Fruit fly (Drosophila melanogaster) whole organism, adult: Measurements from ENCODE around the gene gudu.

ENCODE experiments used
- CG11617 ChIP-seq: fragments of 200-800 bp; sonication (Bioruptor generic); optimal IDR thresholded peaks from 2 replicates; lab custom pipeline; 2017; ENCODE audit warnings: mild to moderate bottlenecking, missing biosample characterization, missing genetic modification reagents, missing genetic modification characterization
- CG12768 ChIP-seq: fragments of 200-800 bp; sonication (Bioruptor generic); optimal IDR thresholded peaks from 2 replicates; lab custom pipeline; 2017; ENCODE audit warnings: missing biosample characterization, missing genetic modification characterization, mild to moderate bottlenecking, moderate library complexity, missing genetic modification reagents
- CG14711 ChIP-seq: fragments of 200-800 bp; sonication (Bioruptor generic); optimal IDR thresholded peaks from 2 replicates; lab custom pipeline; 2018; ENCODE audit warnings: missing biosample characterization, mild to moderate bottlenecking, missing genetic modification characterization, moderate library complexity
- CG1620 ChIP-seq: fragments of 200-800 bp; sonication (Bioruptor generic); optimal IDR thresholded peaks from 2 replicates; lab custom pipeline; 2016; ENCODE audit warnings: missing biosample characterization, missing genetic modification characterization
- CG33017 ChIP-seq: fragments of 200-800 bp; sonication (Bioruptor generic); optimal IDR thresholded peaks from 2 replicates; lab custom pipeline; 2018; ENCODE audit warnings: missing biosample characterization, mild to moderate bottlenecking, missing genetic modification characterization, moderate library complexity
- CG5204 ChIP-seq: fragments of 200-800 bp; sonication (Bioruptor generic); optimal IDR thresholded peaks from 2 replicates; lab custom pipeline; 2016; ENCODE audit warnings: missing biosample characterization, missing genetic modification characterization
- CG7045 ChIP-seq: fragments of 200-800 bp; sonication (Bioruptor generic); optimal IDR thresholded peaks from 2 replicates; lab custom pipeline; 2017; ENCODE audit warnings: missing biosample characterization, mild to moderate bottlenecking, missing genetic modification characterization
- CG7101 ChIP-seq: fragments of 200-800 bp; sonication (Bioruptor generic); optimal IDR thresholded peaks from 2 replicates; lab custom pipeline; 2018; ENCODE audit warnings: missing biosample characterization, mild to moderate bottlenecking, missing genetic modification characterization, moderate library complexity
- Clk ChIP-seq: fragments of 200-800 bp; sonication (Bioruptor generic); optimal IDR thresholded peaks from 2 replicates; lab custom pipeline; 2017; ENCODE audit warnings: missing biosample characterization, missing genetic modification characterization
- Crg-1 ChIP-seq: fragments of 200-800 bp; sonication (Bioruptor generic); optimal IDR thresholded peaks from 2 replicates; lab custom pipeline; 2016; ENCODE audit warnings: missing biosample characterization, missing genetic modification characterization
- Hr96 ChIP-seq: fragments of 200-800 bp; sonication (Bioruptor generic); optimal IDR thresholded peaks from 2 replicates; lab custom pipeline; 2016; ENCODE audit warnings: missing biosample characterization, missing genetic modification characterization
- Mnt ChIP-seq: fragments of 200-800 bp; sonication (Bioruptor generic); optimal IDR thresholded peaks from 2 replicates; lab custom pipeline; 2016; ENCODE audit warnings: missing biosample characterization, mild to moderate bottlenecking, missing genetic modification characterization
- bab1 ChIP-seq: fragments of 200-800 bp; sonication (Bioruptor generic); optimal IDR thresholded peaks from 3 replicates; lab custom pipeline; 2019; ENCODE audit warnings: missing biosample characterization, mild to moderate bottlenecking, missing genetic modification characterization, moderate library complexity
- cic ChIP-seq: fragments of 200-800 bp; sonication (Bioruptor generic); optimal IDR thresholded peaks from 2 replicates; lab custom pipeline; 2017; ENCODE audit warnings: missing biosample characterization, mild to moderate bottlenecking, missing genetic modification characterization, moderate library complexity
- cnc ChIP-seq, 2 experiments: fragments of >200 bp; optimal IDR thresholded peaks; 2 replicates each; lab custom pipeline; 2017
- kay ChIP-seq: fragments of 200-800 bp; sonication (Bioruptor generic); peaks from one replicate; lab custom pipeline; 2016; ENCODE audit warnings: missing biosample characterization, missing genetic modification characterization, borderline replicate concordance
- ovo ChIP-seq: fragments of 200-800 bp; sonication (Bioruptor generic); optimal IDR thresholded peaks from 2 replicates; lab custom pipeline; 2016; ENCODE audit warnings: missing biosample characterization, missing genetic modification characterization
- pad ChIP-seq: fragments of 200-800 bp; sonication (Bioruptor generic); optimal IDR thresholded peaks from 3 replicates; lab custom pipeline; 2017; ENCODE audit warnings: missing biosample characterization, missing genetic modification characterization, mild to moderate bottlenecking, moderate library complexity, missing genetic modification reagents
- tj ChIP-seq: fragments of 200-800 bp; sonication (Bioruptor generic); optimal IDR thresholded peaks from 3 replicates; lab custom pipeline; 2017; ENCODE audit warnings: missing biosample characterization, mild to moderate bottlenecking, missing genetic modification characterization, moderate library complexity
- toe ChIP-seq: fragments of 200-800 bp; sonication (Bioruptor generic); optimal IDR thresholded peaks from 2 replicates; lab custom pipeline; 2016; ENCODE audit warnings: missing biosample characterization, missing genetic modification characterization

The gudu gene

dm6 chr2L:7427786-7428137 lies 39.5 kb downstream of the gudu start:
- no peak for TF ChIP-seq CG7101
- no peak for TF ChIP-seq bab1 (GFP tag; lab: Kevin White, UChicago)
- no peak for TF ChIP-seq Crg-1
- TF ChIP-seq cnc (optimal IDR thresholded peaks at IDR 0.05; lab: Kevin White, UChicago) = no peak
- no peak for TF ChIP-seq pad (GFP tag; lab: Kevin White, UChicago)
- TF ChIP-seq CG12768 (GFP tag; lab: Kevin White, UChicago) = no peak
- no peak for TF ChIP-seq CG33017
- no peak for TF ChIP-seq Clk (GFP tag; lab: Kevin White, UChicago)
- TF ChIP-seq CG1620 (GFP tag; lab: Kevin White, UChicago) = no peak
- no peak for TF ChIP-seq tj (GFP tag; lab: Kevin White, UChicago)
- TF ChIP-seq CG11617 (GFP tag; lab: Kevin White, UChicago) = no peak
- TF ChIP-seq CG7045 (GFP tag; lab: Kevin White, UChicago) = no peak
- no peak for TF ChIP-seq kay
- TF ChIP-seq toe (GFP tag; lab: Kevin White, UChicago) = no peak
- TF ChIP-seq CG5204 (GFP tag; lab: Kevin White, UChicago) = no peak

DNA sequence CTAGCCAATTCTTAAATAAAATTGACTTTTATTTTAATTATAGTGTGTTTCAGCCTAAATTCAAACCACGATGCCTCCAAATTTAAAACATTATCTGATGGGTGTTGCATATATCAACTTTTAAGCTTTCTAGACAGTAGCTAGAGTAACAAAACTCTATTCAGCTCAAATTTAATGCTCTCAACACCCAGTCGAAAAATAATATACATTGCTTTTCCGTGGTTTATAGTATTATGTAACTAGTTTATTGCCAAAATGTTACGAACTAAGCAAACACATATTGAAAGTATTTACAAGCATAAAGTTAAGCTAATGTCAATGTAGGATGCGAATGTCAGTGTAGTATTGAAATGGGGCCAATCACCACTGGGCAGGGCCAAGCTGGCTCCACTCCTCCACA lies 42.0 kb downstream of the gudu start:
- TF ChIP-seq toe (GFP tag; lab: Kevin White, UChicago) (no peak), CG12768 (GFP tag; lab: Kevin White, UChicago) (no peak), Mnt (GFP tag; lab: Kevin White, UChicago) (no peak), ovo (GFP tag; lab: Kevin White, UChicago) (no peak), tj (GFP tag; lab: Kevin White, UChicago) (no peak)

- TF ChIP-seq CG7045 (GFP tag; lab: Kevin White, UChicago) = no peak
- TF ChIP-seq CG5204 (GFP tag; lab: Kevin White, UChicago) = no peak
- no peak for TF ChIP-seq bab1 (GFP tag; lab: Kevin White, UChicago)
- peak; percentile 59 for TF ChIP-seq kay
- no peak for TF ChIP-seq CG7101
Observed at dm6 chr2L:7431861-7432601, 43.7 kb downstream of the gudu start.

- TF ChIP-seq CG7101 (no peak), CG7045 (GFP tag; lab: Kevin White, UChicago) (no peak), Mnt (GFP tag; lab: Kevin White, UChicago) (peak; percentile 22), CG11617 (GFP tag; lab: Kevin White, UChicago) (no peak), kay (peak; percentile 93), CG12768 (GFP tag; lab: Kevin White, UChicago) (peak; percentile 18), cic (GFP tag; lab: Kevin White, UChicago) (no peak)
Observed at dm6 chr2L:7433337-7433956, 45.1 kb downstream of the gudu start, which contains the start of gene CG5958. CG5958 (minus strand) TSS chr2L:7433516.

DNA sequence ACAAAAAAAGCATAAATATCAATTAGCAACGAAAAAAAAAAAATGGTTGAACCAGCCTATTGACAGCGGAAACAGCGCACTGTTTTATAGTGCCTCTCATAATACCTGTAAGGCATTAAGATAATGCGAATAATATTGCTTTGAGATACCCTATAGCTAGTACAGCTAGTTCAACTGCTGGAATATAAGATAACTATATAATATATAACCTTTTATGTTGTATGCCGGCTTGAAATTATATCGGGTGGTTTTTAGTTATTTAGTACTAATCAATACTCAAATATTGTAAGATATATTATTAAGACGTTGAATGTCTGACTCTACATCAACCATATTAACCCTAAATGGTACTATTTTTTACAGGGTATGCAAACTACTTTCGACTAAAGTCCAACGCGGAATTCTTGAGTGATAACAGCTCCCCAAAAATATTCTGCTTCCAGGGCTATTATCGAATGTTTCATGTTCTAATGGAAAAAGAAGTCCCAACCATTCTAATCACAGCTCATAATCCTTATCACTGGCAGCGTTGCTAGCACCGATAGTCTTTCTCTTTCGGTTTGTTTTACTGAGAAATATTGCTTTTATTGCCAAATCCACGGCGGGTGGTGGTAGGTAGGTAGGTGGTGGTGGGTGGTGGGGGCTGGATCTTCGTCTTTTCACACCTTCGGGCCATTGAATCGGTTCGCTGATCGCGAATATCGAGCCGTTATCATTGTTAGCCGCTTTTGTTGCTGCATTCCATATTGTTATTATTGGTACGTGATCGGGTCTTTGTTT lies 45.8 kb downstream of the gudu start:
- TF ChIP-seq cnc (optimal IDR thresholded peaks at IDR 0.05; lab: Kevin White, UChicago) = no peak
- peak; percentile 66 for TF ChIP-seq Clk (GFP tag; lab: Kevin White, UChicago)
- no peak for TF ChIP-seq cic (GFP tag; lab: Kevin White, UChicago)
- peak; percentile 95 for TF ChIP-seq CG7101
- peak; percentile 71 for TF ChIP-seq CG7045 (GFP tag; lab: Kevin White, UChicago)
- peak; percentile 55 for TF ChIP-seq CG12768 (GFP tag; lab: Kevin White, UChicago)
- peak; percentile 31 for TF ChIP-seq pad (GFP tag; lab: Kevin White, UChicago)
- TF ChIP-seq bab1 (GFP tag; lab: Kevin White, UChicago) = peak; percentile 94
- peak; percentile 60 for TF ChIP-seq CG14711 (tag; lab: Kevin White, UChicago)
- peak; percentile 71 for TF ChIP-seq tj (GFP tag; lab: Kevin White, UChicago)
- peak; percentile 57 for TF ChIP-seq toe (GFP tag; lab: Kevin White, UChicago)
- TF ChIP-seq CG5204 (GFP tag; lab: Kevin White, UChicago) = peak; percentile 73
- no peak for TF ChIP-seq Crg-1
- peak; percentile 94 for TF ChIP-seq CG33017
- TF ChIP-seq Hr96 (GFP tag; lab: Kevin White, UChicago) = no peak
- TF ChIP-seq kay = peak; percentile 67
- TF ChIP-seq Mnt (GFP tag; lab: Kevin White, UChicago) = peak; percentile 54
- peak; percentile 43 for TF ChIP-seq CG1620 (GFP tag; lab: Kevin White, UChicago)
- peak; percentile 14 for TF ChIP-seq ovo (GFP tag; lab: Kevin White, UChicago)
- peak; percentile 84 for TF ChIP-seq CG11617 (GFP tag; lab: Kevin White, UChicago)
